Worm (Caenorhabditis elegans): Measurements from ENCODE around the gene str-131.

Gene str-131

DNA sequence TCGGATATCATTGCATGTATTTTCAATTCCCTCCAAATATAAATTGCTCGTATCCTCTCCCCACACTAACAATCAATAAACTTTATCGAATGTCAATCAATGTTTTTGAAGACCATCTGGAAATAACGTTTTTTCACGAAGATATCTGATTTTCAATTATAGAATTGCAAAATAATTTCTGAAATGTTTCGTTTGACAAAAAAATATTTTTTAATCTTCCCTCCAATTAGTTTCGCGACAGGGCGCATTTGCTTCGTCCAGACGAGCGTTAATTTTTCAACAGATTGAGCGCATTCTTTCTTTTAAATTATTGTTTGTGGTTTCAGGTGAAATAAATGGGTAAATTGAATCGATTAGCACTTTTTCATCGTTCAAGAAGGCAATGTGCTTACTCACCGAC, 50.4 kb downstream of the str-131 start, which contains the start of gene vars-1 (continued):
- TF ChIP-seq fos-1 (tag; optimal IDR thresholded peaks at IDR 0.05) (peak; percentile 18), rnt-1 (tag; optimal IDR thresholded peaks at IDR 0.05) (peak; percentile 70), dsc-1 (tag; optimal IDR thresholded peaks at IDR 0.05) (peak; percentile 51), F16B12.6 (tag; optimal IDR thresholded peaks at IDR 0.05) (peak; percentile 52), lsy-2 (tag; optimal IDR thresholded peaks at IDR 0.05) (peak; percentile 74 to 84), tbx-2 (tag; optimal IDR thresholded peaks at IDR 0.05) (peak; percentile 66), ceh-8 (GFP tag; optimal IDR thresholded peaks at IDR 0.05) (no peak), C16A3.4 (tag; optimal IDR thresholded peaks at IDR 0.05) (peak; percentile 67), isw-1 (GFP tag; IDR thresholded peaks at IDR 0.05) (peak; percentile 23; the same call in 1 of the 2 replicates), efl-1 (optimal IDR thresholded peaks at IDR 0.05) (peak; percentile 97 to 99), efl-1 (GFP tag; optimal IDR thresholded peaks at IDR 0.05 in 1 of 2) (peak; percentile 97 to 100), nhr-76 (tag; optimal IDR thresholded peaks at IDR 0.05) (no peak), lin-39 (tag; optimal IDR thresholded peaks at IDR 0.05) (peak; percentile 6), nhr-20 (tag; optimal IDR thresholded peaks at IDR 0.05) (peak; percentile 71), aly-2 (tag; optimal IDR thresholded peaks at IDR 0.05) (peak; percentile 0), snu-23 (GFP tag; optimal IDR thresholded peaks at IDR 0.05) (peak; percentile 75)

Data from whole organism, L1 larva.